Worm (Caenorhabditis elegans): ENCODE results near the gene sra-1.

sra-1 gene

ce11 chrII:9487337-9487950 is 34.0 kb downstream of the sra-1 start, which contains the start of gene T19H5.4:
Gene T19H5.4, minus strand, starts transcription at chrII:9487387.
- peak; percentile 23 for TF ChIP-seq ceh-31 (tag; optimal IDR thresholded peaks at IDR 0.05)
- TF ChIP-seq hlh-15 (tag; optimal IDR thresholded peaks at IDR 0.05), result no peak

ce11 chrII:9485081-9485730 is 36.3 kb downstream of the sra-1 start:
- no peak for TF ChIP-seq ceh-14 (tag; optimal IDR thresholded peaks at IDR 0.05)
- no peak for TF ChIP-seq tbx-7 (tag; optimal IDR thresholded peaks at IDR 0.05)
- no peak for TF ChIP-seq C08G9.2 (tag; optimal IDR thresholded peaks at IDR 0.05)
- TF ChIP-seq ceh-9 (tag; optimal IDR thresholded peaks at IDR 0.05), result no peak
- TF ChIP-seq ttx-3 (tag; optimal IDR thresholded peaks at IDR 0.05), result no peak
- TF ChIP-seq hlh-13 (GFP tag; optimal IDR thresholded peaks at IDR 0.05), result no peak
- no peak for TF ChIP-seq ztf-16 (tag; optimal IDR thresholded peaks at IDR 0.05)
- TF ChIP-seq ceh-6 (GFP tag; optimal IDR thresholded peaks at IDR 0.05), result no peak

ce11 chrII:9483342-9483741 is 38.1 kb downstream of the sra-1 start:
- TF ChIP-seq hlh-30 (tag; optimal IDR thresholded peaks at IDR 0.05; ENCODE audit: insufficient read depth) (no peak), elt-2 (tag; optimal IDR thresholded peaks at IDR 0.05) (peak; percentile 28)

- TF ChIP-seq ceh-34 (tag; optimal IDR thresholded peaks at IDR 0.05), result no peak
- TF ChIP-seq mec-3 (tag; optimal IDR thresholded peaks at IDR 0.05; ENCODE audit: borderline replicate concordance), result no peak
- TF ChIP-seq elt-2 (tag; optimal IDR thresholded peaks at IDR 0.05), result no peak
- TF ChIP-seq dve-1 (tag; optimal IDR thresholded peaks at IDR 0.05), result no peak
- no peak for TF ChIP-seq eyg-1 (tag; optimal IDR thresholded peaks at IDR 0.05)
Observed at ce11 chrII:9482529-9482928, 38.9 kb downstream of the sra-1 start.

ce11 chrII:9481427-9481826 is 40.0 kb downstream of the sra-1 start:
- no peak for TF ChIP-seq ceh-6 (GFP tag; optimal IDR thresholded peaks at IDR 0.05)
- no peak for TF ChIP-seq hlh-15 (tag; optimal IDR thresholded peaks at IDR 0.05)
- no peak for TF ChIP-seq T23F11.4 (GFP tag; optimal IDR thresholded peaks at IDR 0.05)
- TF ChIP-seq hlh-30 (tag; optimal IDR thresholded peaks at IDR 0.05; ENCODE audit: insufficient read depth), result no peak
- no peak for TF ChIP-seq che-1 (tag; optimal IDR thresholded peaks at IDR 0.05)
- TF ChIP-seq ceh-24 (tag; optimal IDR thresholded peaks at IDR 0.05), result no peak
- TF ChIP-seq lim-6 (tag; optimal IDR thresholded peaks at IDR 0.05), result no peak
- no peak for TF ChIP-seq pros-1 (tag; optimal IDR thresholded peaks at IDR 0.05)
- TF ChIP-seq mec-3 (tag; optimal IDR thresholded peaks at IDR 0.05; ENCODE audit: borderline replicate concordance), result no peak
- TF ChIP-seq pax-1 (tag; optimal IDR thresholded peaks at IDR 0.05), result no peak
- TF ChIP-seq ceh-31 (tag; optimal IDR thresholded peaks at IDR 0.05), result no peak
- no peak for TF ChIP-seq pha-4 (tag; optimal IDR thresholded peaks at IDR 0.05)
- no peak for TF ChIP-seq Y22D7AL.16 (tag; optimal IDR thresholded peaks at IDR 0.05)
- TF ChIP-seq unc-3 (GFP tag; conservative IDR thresholded peaks at IDR 0.05), result no peak
- TF ChIP-seq unc-3 (tag; optimal IDR thresholded peaks at IDR 0.05), result no peak
- TF ChIP-seq unc-42 (tag; optimal IDR thresholded peaks at IDR 0.05), result no peak
- TF ChIP-seq C38D4.7 (GFP tag; optimal IDR thresholded peaks at IDR 0.05), result no peak
- no peak for TF ChIP-seq unc-86 (tag; optimal IDR thresholded peaks at IDR 0.05)
- no peak for TF ChIP-seq ceh-14 (tag; optimal IDR thresholded peaks at IDR 0.05)
- TF ChIP-seq fkh-6 (tag; optimal IDR thresholded peaks at IDR 0.05), result no peak
- TF ChIP-seq syd-9 (tag; optimal IDR thresholded peaks at IDR 0.05), result no peak

- TF ChIP-seq ceh-6 (GFP tag; optimal IDR thresholded peaks at IDR 0.05) (no peak), lim-6 (tag; optimal IDR thresholded peaks at IDR 0.05) (no peak), hlh-6 (tag; optimal IDR thresholded peaks at IDR 0.05) (no peak), tbx-2 (tag; optimal IDR thresholded peaks at IDR 0.05) (no peak), ref-2 (tag; optimal IDR thresholded peaks at IDR 0.05) (no peak), pha-2 (tag; optimal IDR thresholded peaks at IDR 0.05) (no peak), tbx-7 (tag; optimal IDR thresholded peaks at IDR 0.05) (no peak), nhr-11 (tag; optimal IDR thresholded peaks at IDR 0.05) (no peak), odd-2 (tag; optimal IDR thresholded peaks at IDR 0.05) (no peak), ceh-48 (tag; optimal IDR thresholded peaks at IDR 0.05) (no peak), T23F11.4 (GFP tag; optimal IDR thresholded peaks at IDR 0.05) (no peak), ceh-19 (GFP tag; optimal IDR thresholded peaks at IDR 0.05) (no peak), nfya-1 (tag; optimal IDR thresholded peaks at IDR 0.05) (no peak)
Observed at ce11 chrII:9480006-9480405, 41.5 kb downstream of the sra-1 start, which contains the start of gene T19H5.7. Gene T19H5.7, minus strand, starts transcription at chrII:9480106.
